Fruit fly (Drosophila melanogaster) whole organism, embryonic: ENCODE measurements around the gene CG6753.
A peak's percentile ranks its signal among the peaks of the same experiment; 100 is the strongest.

Experiments
- Blimp-1 ChIP-seq: fragments of 200-800 bp; sonication (Bioruptor generic); optimal IDR thresholded peaks from 3 replicates; lab custom pipeline; 2018; ENCODE audit warnings: missing biosample characterization, missing genetic modification characterization, mild to moderate bottlenecking, moderate library complexity, missing genetic modification reagents
- CG10565 ChIP-seq: fragments of 200-800 bp; sonication (Bioruptor generic); optimal IDR thresholded peaks from 3 replicates; lab custom pipeline; 2016; ENCODE audit warnings: missing biosample characterization, mild to moderate bottlenecking, missing genetic modification characterization
- CG10959 ChIP-seq: fragments of 200-800 bp; sonication (Bioruptor generic); IDR thresholded peaks from 2 replicates; pipeline ENCODE4 v1.3.6; 2022; ENCODE audit warnings: missing biosample characterization, missing genetic modification characterization
- CG11504 ChIP-seq: fragments of 200-800 bp; sonication (Bioruptor generic); optimal IDR thresholded peaks from 3 replicates; lab custom pipeline; 2019; ENCODE audit warnings: missing biosample characterization, mild to moderate bottlenecking, missing genetic modification characterization, moderate library complexity
- CG12769 ChIP-seq: fragments of 200-800 bp; sonication (Bioruptor generic); optimal IDR thresholded peaks from 2 replicates; lab custom pipeline; 2019; ENCODE audit warnings: missing biosample characterization, mild to moderate bottlenecking, missing genetic modification characterization, moderate library complexity
- CG13624 ChIP-seq: fragments of 200-800 bp; sonication (Bioruptor generic); optimal IDR thresholded peaks from 2 replicates; lab custom pipeline; 2016; ENCODE audit warnings: missing biosample characterization, missing genetic modification characterization
- CG16815 ChIP-seq: fragments of 200-800 bp; sonication (Bioruptor generic); optimal IDR thresholded peaks from 3 replicates; lab custom pipeline; 2017; ENCODE audit warnings: missing biosample characterization, mild to moderate bottlenecking, missing genetic modification characterization
- CG2120 ChIP-seq: fragments of 200-800 bp; sonication (Bioruptor generic); optimal IDR thresholded peaks from 3 replicates; lab custom pipeline; 2016; ENCODE audit warnings: missing biosample characterization, missing genetic modification characterization
- CG30020 ChIP-seq: fragments of 200-800 bp; optimal IDR thresholded peaks from 2 replicates; lab custom pipeline; 2019; ENCODE audit warnings: missing biosample characterization, mild to moderate bottlenecking, missing genetic modification characterization, moderate library complexity
- CG34376 ChIP-seq: fragments of 200-800 bp; sonication (Bioruptor generic); optimal IDR thresholded peaks from 2 replicates; lab custom pipeline; 2018; ENCODE audit warnings: missing biosample characterization, mild to moderate bottlenecking, missing genetic modification characterization
- CG3995 ChIP-seq: fragments of 200-800 bp; sonication (Bioruptor generic); optimal IDR thresholded peaks from 3 replicates; lab custom pipeline; 2016; ENCODE audit warnings: missing biosample characterization, missing genetic modification characterization
- CG7987 ChIP-seq: fragments of 200-800 bp; sonication (Bioruptor generic); optimal IDR thresholded peaks from 2 replicates; lab custom pipeline; 2018; ENCODE audit warnings: missing biosample characterization, mild to moderate bottlenecking, missing genetic modification characterization, moderate library complexity
- CG8478 ChIP-seq: fragments of >200 bp; optimal IDR thresholded peaks from 2 replicates; lab custom pipeline; 2018
- CG8765 ChIP-seq: fragments of 200-800 bp; sonication (Bioruptor generic); IDR thresholded peaks from 2 replicates; pipeline ENCODE4 v1.3.6; 2022; ENCODE audit warnings: missing biosample characterization, missing genetic modification characterization
- CG9797 ChIP-seq: fragments of 200-800 bp; sonication (Bioruptor generic); optimal IDR thresholded peaks from 3 replicates; lab custom pipeline; 2018; ENCODE audit warnings: missing biosample characterization, mild to moderate bottlenecking, missing genetic modification characterization
- D ChIP-seq, 2 experiments: fragments of 200-800 bp in 1 of 2; fragments of >200 bp in 1 of 2; sonication (Bioruptor generic) in 1 of 2; optimal IDR thresholded peaks; 2 replicates in 1 of 2; 3 replicates in 1 of 2; lab custom pipeline; 2017; ENCODE audit warnings: mild to moderate bottlenecking in 1 of 2, missing biosample characterization in 1 of 2, missing genetic modification characterization in 1 of 2, missing genetic modification reagents in 1 of 2
- Dll ChIP-seq: fragments of 200-800 bp; sonication (Bioruptor generic); IDR thresholded peaks from 4 replicates; pipeline ENCODE4 v1.3.6; 2022; ENCODE audit warnings: missing biosample characterization, missing genetic modification characterization; ENCODE audit not compliant: partially characterized antibody
- Hand ChIP-seq: fragments of 200-800 bp; sonication (Bioruptor generic); optimal IDR thresholded peaks from 2 replicates; lab custom pipeline; 2017; ENCODE audit warnings: mild to moderate bottlenecking, missing biosample characterization, missing genetic modification reagents, missing genetic modification characterization
- Hr78 ChIP-seq, 2 experiments: fragments of 200-800 bp in 1 of 2; fragments of >200 bp in 1 of 2; sonication (Bioruptor generic) in 1 of 2; optimal IDR thresholded peaks; 2 replicates each; lab custom pipeline; 2017 to 2019; ENCODE audit warnings: missing biosample characterization in 2 of 2, missing genetic modification characterization in 2 of 2, mild to moderate bottlenecking in 1 of 2, moderate library complexity in 1 of 2
- Hsf ChIP-seq: fragments of 200-800 bp; sonication (Bioruptor generic); optimal IDR thresholded peaks from 3 replicates; lab custom pipeline; 2016; ENCODE audit warnings: missing biosample characterization, missing genetic modification characterization
- MESR4 ChIP-seq: fragments of 200-800 bp; sonication (Bioruptor generic); optimal IDR thresholded peaks from 2 replicates; lab custom pipeline; 2018; ENCODE audit warnings: missing biosample characterization, mild to moderate bottlenecking, missing genetic modification characterization, moderate library complexity
- MTF-1 ChIP-seq: fragments of 200-800 bp; sonication (Bioruptor generic); optimal IDR thresholded peaks from 2 replicates; lab custom pipeline; 2018; ENCODE audit warnings: missing biosample characterization, mild to moderate bottlenecking, missing genetic modification characterization, borderline replicate concordance
- Med ChIP-seq: fragments of 200-800 bp; sonication (Bioruptor generic); peaks from one replicate; lab custom pipeline; 2016; ENCODE audit warnings: missing biosample characterization, missing genetic modification characterization, mild to moderate bottlenecking, inconsistent platforms, moderate library complexity
- NC2α ChIP-seq: fragments of 200-800 bp; sonication (Bioruptor generic); optimal IDR thresholded peaks from 2 replicates; lab custom pipeline; 2016; ENCODE audit warnings: missing biosample characterization, missing genetic modification characterization
- Nf-YC ChIP-seq: fragments of 200-800 bp; optimal IDR thresholded peaks from 3 replicates; lab custom pipeline; 2019; ENCODE audit warnings: missing biosample characterization, mild to moderate bottlenecking, missing genetic modification characterization, moderate library complexity
- Oli ChIP-seq: fragments of 200-800 bp; sonication (Bioruptor generic); optimal IDR thresholded peaks from 2 replicates; lab custom pipeline; 2018; ENCODE audit warnings: missing biosample characterization, mild to moderate bottlenecking, missing genetic modification characterization, moderate library complexity
- Sry-β ChIP-seq: fragments of 200-800 bp; sonication (Bioruptor generic); optimal IDR thresholded peaks from 2 replicates; lab custom pipeline; 2018; ENCODE audit warnings: missing biosample characterization, mild to moderate bottlenecking, missing genetic modification characterization, moderate library complexity
- Taf1 ChIP-seq: fragments of 200-800 bp; sonication (Bioruptor generic); IDR thresholded peaks from 2 replicates; pipeline ENCODE4 v1.3.6; 2022; ENCODE audit warnings: missing biosample characterization, missing genetic modification characterization
- bab2 ChIP-seq: fragments of 200-800 bp; sonication (Bioruptor generic); optimal IDR thresholded peaks from 2 replicates; lab custom pipeline; 2016; ENCODE audit warnings: missing biosample characterization, missing genetic modification characterization
- br ChIP-seq: fragments of >200 bp; optimal IDR thresholded peaks from 2 replicates; lab custom pipeline; 2017
- cg ChIP-seq: fragments of 200-800 bp; sonication (Bioruptor generic); optimal IDR thresholded peaks from 3 replicates; lab custom pipeline; 2019; ENCODE audit warnings: missing biosample characterization, mild to moderate bottlenecking, missing genetic modification characterization, moderate library complexity
- dpn ChIP-seq, 2 experiments: fragments of 200-800 bp; sonication (Bioruptor generic); optimal IDR thresholded peaks; 3 replicates each; lab custom pipeline; 2016; ENCODE audit warnings: missing biosample characterization in 2 of 2, missing genetic modification characterization in 2 of 2
- gcm ChIP-seq: fragments of 200-800 bp; sonication (Bioruptor generic); optimal IDR thresholded peaks from 2 replicates; lab custom pipeline; 2019; ENCODE audit warnings: missing biosample characterization, mild to moderate bottlenecking, missing genetic modification characterization, moderate library complexity
- kni ChIP-seq: fragments of 200-800 bp; sonication (Bioruptor generic); optimal IDR thresholded peaks from 3 replicates; lab custom pipeline; 2017; ENCODE audit warnings: mild to moderate bottlenecking, missing biosample characterization, missing genetic modification reagents, missing genetic modification characterization
- lab ChIP-seq: fragments of 200-800 bp; sonication (Bioruptor generic); optimal IDR thresholded peaks from 3 replicates; lab custom pipeline; 2017; ENCODE audit warnings: missing biosample characterization, missing genetic modification characterization, mild to moderate bottlenecking, moderate library complexity, missing genetic modification reagents
- luna ChIP-seq: fragments of 200-800 bp; sonication (Bioruptor generic); optimal IDR thresholded peaks from 2 replicates; lab custom pipeline; 2016; ENCODE audit warnings: missing biosample characterization, missing genetic modification characterization
- phol ChIP-seq: fragments of 200-800 bp; sonication (Bioruptor generic); optimal IDR thresholded peaks from 3 replicates; lab custom pipeline; 2018; ENCODE audit warnings: missing biosample characterization, mild to moderate bottlenecking, missing genetic modification characterization, moderate library complexity
- prd ChIP-seq, 3 experiments: fragments of >200 bp in 2 of 3; fragments of 200-800 bp in 1 of 3; sonication (Bioruptor generic) in 1 of 3; optimal IDR thresholded peaks in 2 of 3; IDR thresholded peaks in 1 of 3; 2 replicates in 2 of 3; 3 replicates in 1 of 3; pipeline versions ENCODE4 v1.3.6 to Lab custom; 2017 to 2022; ENCODE audit warnings: missing biosample characterization in 1 of 3, missing genetic modification characterization in 1 of 3
- repo ChIP-seq: fragments of 200-800 bp; sonication (Bioruptor generic); optimal IDR thresholded peaks from 2 replicates; lab custom pipeline; 2016; ENCODE audit warnings: missing biosample characterization, missing genetic modification characterization
- sd ChIP-seq: fragments of 200-800 bp; sonication (Bioruptor generic); optimal IDR thresholded peaks from 3 replicates; lab custom pipeline; 2018; ENCODE audit warnings: missing biosample characterization, mild to moderate bottlenecking, missing genetic modification characterization, moderate library complexity
- sens ChIP-seq: fragments of 200-800 bp; sonication (Bioruptor generic); peaks from one replicate; lab custom pipeline; 2016; ENCODE audit warnings: missing biosample characterization, missing genetic modification characterization
- tin ChIP-seq: fragments of 200-800 bp; sonication (Bioruptor generic); optimal IDR thresholded peaks from 3 replicates; lab custom pipeline; 2016; ENCODE audit warnings: missing biosample characterization, missing genetic modification characterization
- tna ChIP-seq: fragments of 200-800 bp; sonication (Bioruptor generic); IDR thresholded peaks from 2 replicates; pipeline ENCODE4 v1.3.6; 2022; ENCODE audit warnings: missing biosample characterization, missing genetic modification characterization; ENCODE audit not compliant: partially characterized antibody
- trem ChIP-seq: fragments of 200-800 bp; optimal IDR thresholded peaks from 3 replicates; lab custom pipeline; 2019; ENCODE audit warnings: missing biosample characterization, mild to moderate bottlenecking, missing genetic modification characterization, moderate library complexity
- twi ChIP-seq: fragments of 200-800 bp; optimal IDR thresholded peaks from 2 replicates; lab custom pipeline; 2019; ENCODE audit warnings: missing biosample characterization, mild to moderate bottlenecking, missing genetic modification characterization, moderate library complexity
- unpg ChIP-seq: fragments of 200-800 bp; sonication (Bioruptor generic); optimal IDR thresholded peaks from 3 replicates; lab custom pipeline; 2018; ENCODE audit warnings: missing biosample characterization, mild to moderate bottlenecking, missing genetic modification characterization, moderate library complexity
- wdn ChIP-seq: fragments of 200-800 bp; sonication (Bioruptor generic); IDR thresholded peaks from 2 replicates; pipeline ENCODE4 v1.3.6; 2022; ENCODE audit warnings: missing biosample characterization, missing genetic modification characterization
- yki ChIP-seq: fragments of >200 bp; optimal IDR thresholded peaks from 3 replicates; lab custom pipeline; 2018

Gene CG6753

DNA sequence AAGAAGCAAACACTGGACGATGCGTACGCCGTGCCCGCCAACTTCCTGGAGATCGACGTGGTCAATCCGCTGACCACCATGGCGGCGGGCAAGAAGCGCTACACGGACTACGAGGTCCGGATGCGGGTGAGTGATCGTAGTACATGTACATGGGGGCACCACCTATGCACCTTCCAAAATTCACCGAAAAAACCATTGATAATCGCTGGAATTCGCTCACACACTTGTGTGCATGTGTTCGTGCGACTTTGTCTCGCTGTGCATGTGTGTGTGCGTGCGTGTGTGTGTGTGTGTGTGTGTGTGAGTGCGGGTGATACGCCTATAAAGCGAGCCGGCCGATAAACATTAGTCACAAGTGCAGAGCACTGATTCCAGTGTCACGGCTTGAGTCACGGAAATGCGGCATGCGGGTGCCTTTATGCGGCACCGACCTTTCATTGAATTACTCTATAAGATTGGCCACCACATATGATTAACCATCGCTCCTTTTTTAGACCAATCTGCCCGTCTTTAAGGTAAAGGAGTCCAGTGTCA, 13.8 kb downstream of the CG6753 start:
- peak; percentile 86 for TF ChIP-seq cg (GFP tag; lab: Kevin White, UChicago)
- TF ChIP-seq gcm (GFP tag; lab: Kevin White, UChicago): peak; percentile 79
- TF ChIP-seq sd (tag; lab: Kevin White, UChicago): peak; percentile 86
- peak; percentile 9 for TF ChIP-seq CG34376 (GFP tag; lab: Kevin White, UChicago)
- peak in 1 of 2 experiments; percentile 34 for TF ChIP-seq Hr78 (GFP tag; optimal IDR thresholded peaks at IDR 0.05; lab: Kevin White, UChicago)
- TF ChIP-seq CG12769 (tag; lab: Kevin White, UChicago): no peak
- TF ChIP-seq Hand (GFP tag; lab: Kevin White, UChicago): peak; percentile 6
- no peak for TF ChIP-seq br (lab: Kevin White, UChicago)
- TF ChIP-seq Sry-β (GFP tag; lab: Kevin White, UChicago): peak; percentile 33
- TF ChIP-seq Med (GFP tag; lab: Kevin White, UChicago): peak; percentile 38
- no peak for TF ChIP-seq tin (GFP tag; lab: Kevin White, UChicago)
- TF ChIP-seq CG11504 (tag; lab: Kevin White, UChicago): no peak
- TF ChIP-seq CG16815 (GFP tag; lab: Kevin White, UChicago): no peak
- no peak for TF ChIP-seq Dll (GFP tag; lab: Robert Waterston, UW)
- no peak for TF ChIP-seq tna (GFP tag; lab: Robert Waterston, UW)
- TF ChIP-seq CG3995: peak; percentile 95
- TF ChIP-seq MTF-1 (GFP tag; lab: Kevin White, UChicago): no peak
- peak; percentile 15 for TF ChIP-seq D (optimal IDR thresholded peaks at IDR 0.05; lab: Kevin White, UChicago)
- no peak for TF ChIP-seq D (GFP tag; optimal IDR thresholded peaks at IDR 0.05; lab: Kevin White, UChicago)
- peak; percentile 39 for TF ChIP-seq sens (GFP tag; lab: Kevin White, UChicago)
- TF ChIP-seq kni (GFP tag; lab: Kevin White, UChicago): peak; percentile 27
- TF ChIP-seq CG8478 (lab: Kevin White, UChicago): peak; percentile 91
- TF ChIP-seq unpg (GFP tag; lab: Kevin White, UChicago): no peak
- TF ChIP-seq yki (lab: Kevin White, UChicago): no peak

DNA sequence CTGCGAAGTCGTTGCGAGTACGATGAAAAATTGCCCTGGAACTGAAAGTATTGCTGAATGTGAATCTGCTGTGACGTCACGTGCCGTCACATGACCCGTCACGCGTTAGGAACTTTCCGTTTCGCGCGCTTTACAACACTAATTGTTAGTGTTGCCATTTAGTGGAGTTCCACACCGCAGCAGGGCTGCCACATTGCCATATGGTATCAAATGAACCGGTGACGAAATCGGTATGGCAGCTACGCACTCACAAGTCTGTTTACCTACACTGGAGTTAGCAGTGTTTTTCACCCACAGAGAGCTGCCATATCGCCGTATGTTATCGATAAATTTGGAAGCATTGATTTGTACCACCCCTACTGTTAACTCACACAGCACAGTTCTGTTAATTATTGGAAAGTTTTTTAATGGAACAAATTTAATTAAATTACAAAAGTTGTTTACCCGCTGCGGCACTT, 14.6 kb downstream of the CG6753 start, which contains the start of the genes Vha55 and Snx3:
Gene Vha55, minus strand, starts transcription at position 139 of the 458 bp plus-strand sequence.
Gene Snx3, plus strand, starts transcription at position 341 of the 458 bp plus-strand sequence.
- TF ChIP-seq trem (tag; lab: Kevin White, UChicago) (peak; percentile 91), CG13624 (peak; percentile 88), bab2 (GFP tag; lab: Kevin White, UChicago) (peak; percentile 85), sens (GFP tag; lab: Kevin White, UChicago) (peak; percentile 92), phol (tag; lab: Kevin White, UChicago) (peak; percentile 65), Taf1 (GFP tag; lab: Robert Waterston, UW) (no peak), wdn (no peak), CG2120 (peak; percentile 94), CG10959 (GFP tag; lab: Robert Waterston, UW) (no peak), repo (GFP tag; lab: Kevin White, UChicago) (peak; percentile 27), dpn (GFP tag; optimal IDR thresholded peaks at IDR 0.05; lab: Kevin White, UChicago) (peak; percentile 84 to 92), twi (tag; lab: Kevin White, UChicago) (peak; percentile 54), Blimp-1 (peak; percentile 59), CG7987 (GFP tag; lab: Kevin White, UChicago) (peak; percentile 88), Hsf (peak; percentile 83), CG10565 (GFP tag; lab: Kevin White, UChicago) (no peak), CG8765 (GFP tag; lab: Robert Waterston, UW) (no peak), CG30020 (tag; lab: Kevin White, UChicago) (peak; percentile 27), Oli (tag; lab: Kevin White, UChicago) (no peak), luna (GFP tag; lab: Kevin White, UChicago) (peak; percentile 72), prd (optimal IDR thresholded peaks at IDR 0.05; lab: Kevin White, UChicago) (no peak), prd (GFP tag; IDR thresholded peaks at IDR 0.05; lab: Robert Waterston, UW) (no peak), MESR4 (GFP tag; lab: Kevin White, UChicago) (peak; percentile 91), NC2α (GFP tag; lab: Kevin White, UChicago) (peak; percentile 60), lab (GFP tag; lab: Kevin White, UChicago) (peak; percentile 86), Nf-YC (tag; lab: Kevin White, UChicago) (peak; percentile 62), CG9797 (GFP tag; lab: Kevin White, UChicago) (peak; percentile 95)
